Fruit fly (Drosophila melanogaster) whole organism, adult: ENCODE measurements around the gene CG15256.

Experiments
- CG14711 ChIP-seq: fragments of 200-800 bp; sonication (Bioruptor generic); optimal IDR thresholded peaks from 2 replicates; lab custom pipeline; 2018; ENCODE audit warnings: missing biosample characterization, mild to moderate bottlenecking, missing genetic modification characterization, moderate library complexity
- CG5204 ChIP-seq: fragments of 200-800 bp; sonication (Bioruptor generic); optimal IDR thresholded peaks from 2 replicates; lab custom pipeline; 2016; ENCODE audit warnings: missing biosample characterization, missing genetic modification characterization
- CG7101 ChIP-seq: fragments of 200-800 bp; sonication (Bioruptor generic); optimal IDR thresholded peaks from 2 replicates; lab custom pipeline; 2018; ENCODE audit warnings: missing biosample characterization, mild to moderate bottlenecking, missing genetic modification characterization, moderate library complexity
- Mnt ChIP-seq: fragments of 200-800 bp; sonication (Bioruptor generic); optimal IDR thresholded peaks from 2 replicates; lab custom pipeline; 2016; ENCODE audit warnings: missing biosample characterization, mild to moderate bottlenecking, missing genetic modification characterization
- bab1 ChIP-seq: fragments of 200-800 bp; sonication (Bioruptor generic); optimal IDR thresholded peaks from 3 replicates; lab custom pipeline; 2019; ENCODE audit warnings: missing biosample characterization, mild to moderate bottlenecking, missing genetic modification characterization, moderate library complexity
- kay ChIP-seq: fragments of 200-800 bp; sonication (Bioruptor generic); peaks from one replicate; lab custom pipeline; 2016; ENCODE audit warnings: missing biosample characterization, missing genetic modification characterization, borderline replicate concordance
- tj ChIP-seq: fragments of 200-800 bp; sonication (Bioruptor generic); optimal IDR thresholded peaks from 3 replicates; lab custom pipeline; 2017; ENCODE audit warnings: missing biosample characterization, mild to moderate bottlenecking, missing genetic modification characterization, moderate library complexity

dm6 chr2L:15500910-15501521 lies 49.2 kb upstream of the CG15256 start:
- TF ChIP-seq Mnt (GFP tag; lab: Kevin White, UChicago) (no peak), CG5204 (GFP tag; lab: Kevin White, UChicago) (no peak), CG7101 (tag; lab: Kevin White, UChicago) (no peak), CG14711 (tag; lab: Kevin White, UChicago) (no peak), kay (GFP tag; lab: Kevin White, UChicago) (no peak), tj (GFP tag; lab: Kevin White, UChicago) (no peak), bab1 (GFP tag; lab: Kevin White, UChicago) (no peak)
